Worm (Caenorhabditis elegans) whole organism, L2 larva: ENCODE measurements around the gene K02D10.1.

Experiments
- C34F6.9 ChIP-seq: fragments of 150-350 bp; optimal IDR thresholded peaks from 2 replicates; lab custom pipeline; 2014; ENCODE audit warnings: missing biosample characterization, missing genetic modification characterization
- F13H6.1 ChIP-seq: sonication (generic microtip); optimal IDR thresholded peaks from 2 replicates; lab custom pipeline; 2016; ENCODE audit warnings: missing genetic modification characterization, missing compliant biosample characterization
- R02D3.7 ChIP-seq: fragments of 150-350 bp; optimal IDR thresholded peaks from 2 replicates; lab custom pipeline; 2014; ENCODE audit warnings: missing biosample characterization, missing genetic modification characterization
- Y55F3AM.14 ChIP-seq: fragments of 200-800 bp; sonication (Bioruptor generic); optimal IDR thresholded peaks from 2 replicates; lab custom pipeline; 2018; ENCODE audit warnings: mild to moderate bottlenecking, missing genetic modification characterization, missing compliant biosample characterization
- ZK546.5 ChIP-seq: sonication (generic microtip); optimal IDR thresholded peaks from 2 replicates; lab custom pipeline; 2017; ENCODE audit warnings: missing biosample characterization, missing genetic modification characterization
- alr-1 ChIP-seq: fragments of 150-350 bp; optimal IDR thresholded peaks from 2 replicates; lab custom pipeline; 2014; ENCODE audit warnings: missing biosample characterization, missing genetic modification characterization
- aly-2 ChIP-seq: fragments of 150-350 bp; optimal IDR thresholded peaks from 2 replicates; lab custom pipeline; 2014; ENCODE audit warnings: missing biosample characterization, missing genetic modification characterization
- ama-1 ChIP-seq: fragments of 150-350 bp; optimal IDR thresholded peaks from 2 replicates; lab custom pipeline; 2018; ENCODE audit warnings: inconsistent platforms
- blmp-1 ChIP-seq: sonication (generic microtip); optimal IDR thresholded peaks from 2 replicates; lab custom pipeline; 2017; ENCODE audit warnings: missing genetic modification characterization, mild to moderate bottlenecking, missing compliant biosample characterization, antibody characterized with exemption, moderate library complexity; ENCODE audit not compliant: insufficient read depth
- ceh-16 ChIP-seq: fragments of 150-350 bp; optimal IDR thresholded peaks from 2 replicates; lab custom pipeline; 2014; ENCODE audit warnings: missing biosample characterization, missing genetic modification characterization
- ceh-82 ChIP-seq: fragments of 150-350 bp; optimal IDR thresholded peaks from 2 replicates; lab custom pipeline; 2014; ENCODE audit warnings: missing biosample characterization, missing genetic modification characterization
- crh-2 ChIP-seq: sonication (generic microtip); optimal IDR thresholded peaks from 2 replicates; lab custom pipeline; 2017; ENCODE audit warnings: missing biosample characterization, missing genetic modification characterization
- dmd-4 ChIP-seq: sonication (generic microtip); optimal IDR thresholded peaks from 2 replicates; lab custom pipeline; 2017; ENCODE audit warnings: missing biosample characterization, missing genetic modification characterization
- egl-27 ChIP-seq: sonication (generic microtip); optimal IDR thresholded peaks from 3 replicates; lab custom pipeline; 2017; ENCODE audit warnings: missing biosample characterization, missing genetic modification reagents, missing genetic modification characterization
- elt-1 ChIP-seq: fragments of 150-350 bp; optimal IDR thresholded peaks from 2 replicates; lab custom pipeline; 2014; ENCODE audit warnings: missing biosample characterization, missing genetic modification characterization
- elt-3 ChIP-seq: sonication (generic microtip); optimal IDR thresholded peaks from 2 replicates; lab custom pipeline; 2017; ENCODE audit warnings: missing biosample characterization, missing genetic modification characterization
- fos-1 ChIP-seq: fragments of 150-350 bp; optimal IDR thresholded peaks from 2 replicates; lab custom pipeline; 2014; ENCODE audit warnings: missing biosample characterization, missing genetic modification characterization
- gmeb-1 ChIP-seq: fragments of 150-350 bp; optimal IDR thresholded peaks from 2 replicates; lab custom pipeline; 2014; ENCODE audit warnings: missing biosample characterization, missing genetic modification characterization
- lin-11 ChIP-seq: fragments of 150-350 bp; sonication (generic microtip); optimal IDR thresholded peaks from 2 replicates; lab custom pipeline; 2014; ENCODE audit warnings: missing biosample characterization, missing genetic modification characterization, inconsistent platforms, mixed read lengths
- lin-13 ChIP-seq: fragments of 150-350 bp; optimal IDR thresholded peaks from 2 replicates; lab custom pipeline; 2014; ENCODE audit warnings: missing biosample characterization, missing genetic modification reagents, missing genetic modification characterization
- lin-39 ChIP-seq: fragments of 150-350 bp; optimal IDR thresholded peaks from 2 replicates; lab custom pipeline; 2014; ENCODE audit warnings: missing biosample characterization, missing genetic modification reagents, missing genetic modification characterization
- lsy-2 ChIP-seq, 2 experiments: fragments of 150-350 bp in 1 of 2; sonication (generic microtip) in 1 of 2; optimal IDR thresholded peaks; 2 replicates each; lab custom pipeline; 2014 to 2017; ENCODE audit warnings: missing biosample characterization in 2 of 2, missing genetic modification characterization in 2 of 2
- mab-5 ChIP-seq: fragments of 150-350 bp; optimal IDR thresholded peaks from 2 replicates; lab custom pipeline; 2014; ENCODE audit warnings: missing biosample characterization, missing genetic modification characterization
- mbf-1 ChIP-seq: sonication (generic microtip); optimal IDR thresholded peaks from 2 replicates; lab custom pipeline; 2017; ENCODE audit warnings: missing biosample characterization, missing genetic modification characterization
- mdl-1 ChIP-seq, 2 experiments: fragments of 150-350 bp in 1 of 2; sonication (generic microtip) in 1 of 2; optimal IDR thresholded peaks; 2 replicates each; lab custom pipeline; 2017; ENCODE audit warnings: missing biosample characterization in 2 of 2, missing genetic modification characterization in 2 of 2
- nhr-10 ChIP-seq: sonication (generic microtip); optimal IDR thresholded peaks from 2 replicates; lab custom pipeline; 2017; ENCODE audit warnings: missing biosample characterization, missing genetic modification characterization
- nhr-11 ChIP-seq: fragments of 150-350 bp; optimal IDR thresholded peaks from 2 replicates; lab custom pipeline; 2014; ENCODE audit warnings: missing biosample characterization, missing genetic modification characterization
- nhr-12 ChIP-seq: fragments of 150-350 bp; optimal IDR thresholded peaks from 2 replicates; lab custom pipeline; 2014; ENCODE audit warnings: missing biosample characterization, missing genetic modification characterization
- nhr-129 ChIP-seq: fragments of 150-350 bp; optimal IDR thresholded peaks from 2 replicates; lab custom pipeline; 2014; ENCODE audit warnings: missing biosample characterization, missing genetic modification characterization
- nhr-21 ChIP-seq: fragments of 150-350 bp; optimal IDR thresholded peaks from 2 replicates; lab custom pipeline; 2014; ENCODE audit warnings: missing biosample characterization, missing genetic modification characterization
- nhr-23 ChIP-seq: fragments of 150-350 bp; optimal IDR thresholded peaks from 2 replicates; lab custom pipeline; 2014; ENCODE audit warnings: missing biosample characterization, missing genetic modification reagents, missing genetic modification characterization
- nhr-237 ChIP-seq: fragments of 150-350 bp; optimal IDR thresholded peaks from 2 replicates; lab custom pipeline; 2014; ENCODE audit warnings: missing biosample characterization, missing genetic modification characterization
- nhr-25 ChIP-seq: fragments of 150-350 bp; sonication (generic microtip); optimal IDR thresholded peaks from 3 replicates; lab custom pipeline; 2014; ENCODE audit warnings: missing biosample characterization, missing genetic modification characterization
- nhr-6 ChIP-seq: fragments of 150-350 bp; optimal IDR thresholded peaks from 2 replicates; lab custom pipeline; 2014; ENCODE audit warnings: missing biosample characterization, missing genetic modification characterization
- nhr-77 ChIP-seq: fragments of 150-350 bp; optimal IDR thresholded peaks from 2 replicates; lab custom pipeline; 2014; ENCODE audit warnings: missing biosample characterization, missing genetic modification characterization
- peb-1 ChIP-seq: fragments of 150-350 bp; optimal IDR thresholded peaks from 2 replicates; lab custom pipeline; 2014; ENCODE audit warnings: missing biosample characterization, missing genetic modification characterization
- sem-4 ChIP-seq: fragments of 150-350 bp; optimal IDR thresholded peaks from 2 replicates; lab custom pipeline; 2014; ENCODE audit warnings: missing biosample characterization, missing genetic modification reagents, missing genetic modification characterization
- skn-1 ChIP-seq: sonication (generic microtip); optimal IDR thresholded peaks from 2 replicates; lab custom pipeline; 2017; ENCODE audit warnings: missing biosample characterization, missing genetic modification characterization
- sma-3 ChIP-seq: sonication (generic microtip); optimal IDR thresholded peaks from 2 replicates; lab custom pipeline; 2016; ENCODE audit warnings: missing genetic modification reagents, missing genetic modification characterization, missing compliant biosample characterization
- sma-9 ChIP-seq, 2 experiments: fragments of 150-350 bp in 1 of 2; sonication (generic microtip) in 1 of 2; optimal IDR thresholded peaks; 2 replicates each; lab custom pipeline; 2014 to 2016; ENCODE audit warnings: missing genetic modification characterization in 2 of 2, mild to moderate bottlenecking in 1 of 2, missing biosample characterization in 1 of 2, missing compliant biosample characterization in 1 of 2, missing genetic modification reagents in 1 of 2, moderate library complexity in 1 of 2
- snpc-4 ChIP-seq: fragments of 150-350 bp; optimal IDR thresholded peaks from 2 replicates; lab custom pipeline; 2014; ENCODE audit warnings: missing biosample characterization, missing genetic modification characterization
- unc-39 ChIP-seq: fragments of 150-350 bp; optimal IDR thresholded peaks from 2 replicates; lab custom pipeline; 2014; ENCODE audit warnings: missing biosample characterization, missing genetic modification characterization
- unc-55 ChIP-seq: fragments of 150-350 bp; sonication (generic microtip); optimal IDR thresholded peaks from 3 replicates; lab custom pipeline; 2014; ENCODE audit warnings: missing biosample characterization, missing genetic modification reagents, missing genetic modification characterization
- unc-62 ChIP-seq: fragments of 150-350 bp; optimal IDR thresholded peaks from 2 replicates; lab custom pipeline; 2014; ENCODE audit warnings: missing biosample characterization, missing genetic modification reagents, missing genetic modification characterization
- zag-1 ChIP-seq: fragments of 150-350 bp; optimal IDR thresholded peaks from 2 replicates; lab custom pipeline; 2014; ENCODE audit warnings: missing biosample characterization, missing genetic modification characterization
- ztf-1 ChIP-seq: fragments of 200-800 bp; sonication (Bioruptor generic); conservative IDR thresholded peaks from 2 replicates; pipeline ENCODE4 v1.3.6; 2022; ENCODE audit warnings: missing genetic modification characterization, missing compliant biosample characterization
- ztf-11 ChIP-seq: sonication (generic microtip); optimal IDR thresholded peaks from 2 replicates; lab custom pipeline; 2017; ENCODE audit warnings: missing biosample characterization, missing genetic modification characterization
- ztf-4 ChIP-seq: fragments of 150-350 bp; optimal IDR thresholded peaks from 2 replicates; lab custom pipeline; 2014; ENCODE audit warnings: missing biosample characterization, missing genetic modification characterization

Gene K02D10.1

ce11 chrIII:8801352-8801863 lies 32.1 kb downstream of the K02D10.1 start:
- no peak for TF ChIP-seq ZK546.5 (tag; lab: Kevin White, UChicago)
- no peak for TF ChIP-seq nhr-10
- TF ChIP-seq mdl-1 (tag; optimal IDR thresholded peaks at IDR 0.05; lab: Kevin White, UChicago) = no peak
- no peak for TF ChIP-seq unc-39 (tag; lab: Kevin White, UChicago)
- no peak for TF ChIP-seq elt-1 (tag; lab: Kevin White, UChicago)
- no peak for TF ChIP-seq R02D3.7 (tag; lab: Kevin White, UChicago)

- TF ChIP-seq gmeb-1 = peak; percentile 81
- TF ChIP-seq elt-3 = no peak
- TF ChIP-seq fos-1 (tag; lab: Kevin White, UChicago) = peak; percentile 95
- TF ChIP-seq mbf-1 (tag; lab: Kevin White, UChicago) = no peak
- TF ChIP-seq ceh-16 (tag; lab: Kevin White, UChicago) = peak; percentile 90
- no peak for TF ChIP-seq R02D3.7 (tag; lab: Kevin White, UChicago)
- peak; percentile 96 for TF ChIP-seq ztf-4
- peak; percentile 99 for TF ChIP-seq crh-2 (tag; lab: Kevin White, UChicago)
- TF ChIP-seq nhr-237 = peak; percentile 80
- TF ChIP-seq nhr-10 = no peak
- no peak for TF ChIP-seq elt-1 (tag; lab: Kevin White, UChicago)
- TF ChIP-seq snpc-4 (tag; lab: Kevin White, UChicago) = peak; percentile 85
- TF ChIP-seq nhr-129 (tag; lab: Kevin White, UChicago) = peak; percentile 99
- TF ChIP-seq blmp-1 (tag; lab: Kevin White, UChicago) = peak; percentile 57
- peak; percentile 42 for TF ChIP-seq ztf-11 (tag; lab: Kevin White, UChicago)
- TF ChIP-seq peb-1 (tag; lab: Kevin White, UChicago) = no peak
- TF ChIP-seq mab-5 = peak; percentile 38
- no peak for TF ChIP-seq nhr-11 (tag; lab: Kevin White, UChicago)
- no peak for TF ChIP-seq nhr-23 (tag; lab: Kevin White, UChicago)
- peak; percentile 98 for TF ChIP-seq nhr-25 (tag; lab: Kevin White, UChicago)
- peak; percentile 100 for TF ChIP-seq F13H6.1 (tag; lab: Kevin White, UChicago)
- TF ChIP-seq unc-55 (GFP tag; lab: Kevin White, UChicago) = peak; percentile 97
- TF ChIP-seq lsy-2 (tag; optimal IDR thresholded peaks at IDR 0.05; lab: Kevin White, UChicago) = peak; percentile 77 to 95
- TF ChIP-seq lin-39 (tag; lab: Kevin White, UChicago) = peak; percentile 92
- no peak for TF ChIP-seq dmd-4 (tag; lab: Kevin White, UChicago)
- peak; percentile 96 for TF ChIP-seq sem-4 (tag; lab: Kevin White, UChicago)
- peak; percentile 83 for TF ChIP-seq lin-13
- TF ChIP-seq alr-1 (tag; lab: Kevin White, UChicago) = peak; percentile 99
- no peak for TF ChIP-seq skn-1
- peak; percentile 95 for TF ChIP-seq nhr-21 (tag; lab: Kevin White, UChicago)
- no peak for TF ChIP-seq ztf-1 (GFP tag; lab: Robert Waterston, UW)
- no peak for TF ChIP-seq nhr-12 (tag; lab: Kevin White, UChicago)
- TF ChIP-seq nhr-77 (tag; lab: Kevin White, UChicago) = peak; percentile 83
- peak; percentile 76 for TF ChIP-seq ama-1 (lab: Kevin White, UChicago)
- TF ChIP-seq unc-39 (tag; lab: Kevin White, UChicago) = no peak
- peak; percentile 96 for TF ChIP-seq sma-3
- TF ChIP-seq aly-2 (tag; lab: Kevin White, UChicago) = no peak
- TF ChIP-seq lin-11 = peak; percentile 92
- peak; percentile 86 for TF ChIP-seq unc-62
- TF ChIP-seq C34F6.9 = peak; percentile 99
- TF ChIP-seq nhr-6 (tag; lab: Kevin White, UChicago) = peak; percentile 97
- TF ChIP-seq zag-1 (tag; lab: Kevin White, UChicago) = peak; percentile 93
- peak; percentile 71 for TF ChIP-seq ceh-82 (tag; lab: Kevin White, UChicago)
- peak; percentile 92 for TF ChIP-seq Y55F3AM.14
- TF ChIP-seq egl-27 (tag; lab: Kevin White, UChicago) = peak; percentile 99
- peak; percentile 98 for TF ChIP-seq sma-9 (GFP tag; optimal IDR thresholded peaks at IDR 0.05; lab: Kevin White, UChicago)
- peak; percentile 85 for TF ChIP-seq sma-9 (tag; optimal IDR thresholded peaks at IDR 0.05; lab: Kevin White, UChicago)
- TF ChIP-seq mdl-1 (tag; optimal IDR thresholded peaks at IDR 0.05; lab: Kevin White, UChicago) = peak; percentile 87 to 95
- TF ChIP-seq ZK546.5 (tag; lab: Kevin White, UChicago) = peak; percentile 45
These were observed 32.8 kb downstream of the K02D10.1 start for ce11 chrIII:8801864-8802818.
